Worm (Caenorhabditis elegans): ENCODE results near the gene srx-86.

ce11 chrV:11520215-11520614 lies 42.5 kb upstream of the srx-86 start, which contains the start of the genes C55A6.11 and C55A6.7:
- no peak for TF ChIP-seq flt-1 (GFP tag; IDR thresholded peaks at IDR 0.05)
- no peak for TF ChIP-seq ztf-23 (GFP tag; IDR thresholded peaks at IDR 0.05)
- no peak for TF ChIP-seq ztf-29 (GFP tag; IDR thresholded peaks at IDR 0.05)
- no peak for TF ChIP-seq med-1 (GFP tag; optimal IDR thresholded peaks at IDR 0.05; ENCODE audit: insufficient read depth)
- TF ChIP-seq T22C8.4 (GFP tag; IDR thresholded peaks at IDR 0.05): no peak
- TF ChIP-seq cog-1 (tag; optimal IDR thresholded peaks at IDR 0.05): no peak
- TF ChIP-seq ref-1 (GFP tag; conservative IDR thresholded peaks at IDR 0.05): no peak

Data from whole organism, midembryonic.